Comparison of ENCODE assay signal across 2 fruit fly cellular contexts in the genomic region with DNA sequence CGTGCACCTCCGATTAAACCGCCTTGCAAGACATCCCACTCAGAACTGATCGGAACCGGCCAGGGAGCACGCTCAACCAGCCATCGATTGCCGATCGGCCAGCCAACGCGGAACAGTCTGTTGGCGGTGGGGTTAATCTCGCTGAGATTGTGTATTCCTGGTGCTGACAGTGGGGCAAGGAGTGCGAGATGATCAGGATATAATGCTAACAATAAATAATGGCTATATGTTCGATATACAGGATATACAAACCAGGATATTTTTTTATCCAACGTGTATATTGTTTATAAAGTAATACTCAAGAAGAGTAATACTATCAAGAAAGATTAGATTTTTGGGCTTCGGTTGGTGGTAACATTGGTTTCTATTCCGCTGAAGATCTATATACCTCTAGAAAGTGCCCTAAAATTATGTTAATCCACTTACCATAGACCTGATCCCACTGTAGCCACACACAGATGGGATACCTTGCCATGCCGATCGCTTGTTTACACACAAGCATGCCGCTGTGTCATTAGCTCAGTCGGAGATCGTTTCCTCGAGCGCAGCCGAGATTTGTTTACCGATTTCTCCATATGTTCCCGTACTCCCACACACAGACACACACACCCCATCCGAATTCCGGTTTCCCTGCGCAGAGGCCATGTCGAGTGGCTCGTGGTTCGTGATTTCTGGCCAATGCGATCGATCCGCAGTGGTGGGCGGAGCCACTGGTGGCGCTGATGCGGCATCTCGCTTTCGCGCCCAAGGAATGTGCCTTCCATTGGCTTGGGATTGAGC.
A peak's percentile ranks its signal among the peaks of the same experiment; 100 is the strongest.
TF ChIP-seq lines count a peak whose summit lies in the region.

H2.0 (minus strand) TSS at position 51 of the 780 bp plus-strand sequence.

TF ChIP-seq in whole organism, embryonic, 481 proteins besides CTCF, POLR2A, EP300 and RAD21 (continued from another document and continues in another):
- TF ChIP-seq ewg (GFP tag; optimal IDR thresholded peaks at IDR 0.05; lab: Kevin White, UChicago) (peak; percentile 14), Hey (tag; optimal IDR thresholded peaks at IDR 0.05; lab: Kevin White, UChicago) (no peak), zen (tag; optimal IDR thresholded peaks at IDR 0.05; lab: Kevin White, UChicago) (peak; percentile 20), dmrt99B (tag; optimal IDR thresholded peaks at IDR 0.05; lab: Kevin White, UChicago) (no peak), CG30020 (tag; optimal IDR thresholded peaks at IDR 0.05; lab: Kevin White, UChicago) (no peak), chinmo (GFP tag; IDR thresholded peaks at IDR 0.05; lab: Robert Waterston, UW; ENCODE audit: partially characterized antibody) (no peak), CG8359 (GFP tag; optimal IDR thresholded peaks at IDR 0.05; lab: Kevin White, UChicago; ENCODE audit: borderline replicate concordance) (no peak), Dbx (GFP tag; IDR thresholded peaks at IDR 0.05; lab: Robert Waterston, UW) (no peak), Elba2 (GFP tag; optimal IDR thresholded peaks at IDR 0.05; lab: Kevin White, UChicago) (no peak), nau (GFP tag; optimal IDR thresholded peaks at IDR 0.05; lab: Kevin White, UChicago) (no peak), gem (tag; optimal IDR thresholded peaks at IDR 0.05; lab: Kevin White, UChicago) (peak; percentile 68), CG4424 (GFP tag; optimal IDR thresholded peaks at IDR 0.05; lab: Kevin White, UChicago) (peak; percentile 46), CG18011 (GFP tag; optimal IDR thresholded peaks at IDR 0.05; lab: Kevin White, UChicago) (no peak), pzg (GFP tag; optimal IDR thresholded peaks at IDR 0.05; lab: Kevin White, UChicago) (no peak), Drgx (GFP tag; IDR thresholded peaks at IDR 0.05; lab: Robert Waterston, UW) (peak; percentile 7; the same call in 1 of the 2 replicates), ab (GFP tag; optimal IDR thresholded peaks at IDR 0.05; lab: Kevin White, UChicago) (no peak), sqz (GFP tag; optimal IDR thresholded peaks at IDR 0.05; lab: Kevin White, UChicago) (no peak), trem (tag; optimal IDR thresholded peaks at IDR 0.05; lab: Kevin White, UChicago) (peak; percentile 23), HmgD (GFP tag; optimal IDR thresholded peaks at IDR 0.05; lab: Kevin White, UChicago) (no peak), bowl (GFP tag; IDR thresholded peaks at IDR 0.05; lab: Robert Waterston, UW) (no peak), onecut (GFP tag; IDR thresholded peaks at IDR 0.05; lab: Robert Waterston, UW) (no peak), CG6813 (GFP tag; optimal IDR thresholded peaks at IDR 0.05; lab: Kevin White, UChicago) (peak; percentile 42), dpn (GFP tag; optimal IDR thresholded peaks at IDR 0.05; lab: Kevin White, UChicago) (peak in 1 of 2 experiments; percentile 23), z (GFP tag; IDR thresholded peaks at IDR 0.05; lab: Robert Waterston, UW) (peak; percentile 61; the same call in 1 of the 3 replicates), ro (GFP tag; IDR thresholded peaks at IDR 0.05; lab: Robert Waterston, UW) (no peak), CG2202 (tag; optimal IDR thresholded peaks at IDR 0.05; lab: Kevin White, UChicago) (peak; percentile 8), vfl (GFP tag; optimal IDR thresholded peaks at IDR 0.05; lab: Kevin White, UChicago) (no peak), Xbp1 (GFP tag; optimal IDR thresholded peaks at IDR 0.05; lab: Kevin White, UChicago) (peak; percentile 22), dati (GFP tag; IDR thresholded peaks at IDR 0.05; lab: Robert Waterston, UW) (no peak), gce (GFP tag; IDR thresholded peaks at IDR 0.05; lab: Robert Waterston, UW) (no peak), sr (GFP tag; IDR thresholded peaks at IDR 0.05; lab: Robert Waterston, UW) (peak; percentile 68; the same call in 2 of the 3 replicates), knrl (GFP tag; IDR thresholded peaks at IDR 0.05; lab: Robert Waterston, UW; ENCODE audit: partially characterized antibody) (no peak), Oaz (GFP tag; IDR thresholded peaks at IDR 0.05; lab: Robert Waterston, UW) (no peak), CG9932 (GFP tag; IDR thresholded peaks at IDR 0.05; lab: Robert Waterston, UW) (no peak), Vsx1 (GFP tag; optimal IDR thresholded peaks at IDR 0.05; lab: Kevin White, UChicago) (peak; percentile 50), CG18619 (GFP tag; optimal IDR thresholded peaks at IDR 0.05; lab: Kevin White, UChicago) (no peak), CG9437 (GFP tag; optimal IDR thresholded peaks at IDR 0.05; lab: Kevin White, UChicago) (no peak), zf30C (GFP tag; optimal IDR thresholded peaks at IDR 0.05; lab: Kevin White, UChicago) (no peak), dan (GFP tag; IDR thresholded peaks at IDR 0.05; lab: Robert Waterston, UW) (no peak), Mrtf (GFP tag; IDR thresholded peaks at IDR 0.05; lab: Robert Waterston, UW) (no peak), so (GFP tag; IDR thresholded peaks at IDR 0.05; lab: Robert Waterston, UW) (no peak), shn (GFP tag; optimal IDR thresholded peaks at IDR 0.05; lab: Kevin White, UChicago) (peak; percentile 11), Stat92E (GFP tag; optimal IDR thresholded peaks at IDR 0.05; lab: Kevin White, UChicago) (no peak), CG12391 (tag; optimal IDR thresholded peaks at IDR 0.05; lab: Kevin White, UChicago) (peak; percentile 45), sens-2 (GFP tag; IDR thresholded peaks at IDR 0.05; lab: Robert Waterston, UW) (no peak), Hmx (GFP tag; optimal IDR thresholded peaks at IDR 0.05; lab: Kevin White, UChicago) (no peak), CG12236 (GFP tag; optimal IDR thresholded peaks at IDR 0.05; lab: Kevin White, UChicago) (no peak), sna (GFP tag; IDR thresholded peaks at IDR 0.05; lab: Robert Waterston, UW; ENCODE audit: partially characterized antibody) (no peak), CG11093 (GFP tag; IDR thresholded peaks at IDR 0.05; lab: Robert Waterston, UW) (no peak), GATAe (GFP tag; conservative IDR thresholded peaks at IDR 0.05; lab: Robert Waterston, UW) (no peak), CG15011 (GFP tag; optimal IDR thresholded peaks at IDR 0.05; lab: Kevin White, UChicago) (no peak), Hr3 (GFP tag; optimal IDR thresholded peaks at IDR 0.05; lab: Kevin White, UChicago) (peak; percentile 8), cg (GFP tag; optimal IDR thresholded peaks at IDR 0.05; lab: Kevin White, UChicago) (peak; percentile 78), crp (GFP tag; optimal IDR thresholded peaks at IDR 0.05; lab: Kevin White, UChicago) (no peak), slbo (GFP tag; IDR thresholded peaks at IDR 0.05; lab: Robert Waterston, UW) (no peak), CG18476 (GFP tag; optimal IDR thresholded peaks at IDR 0.05; lab: Kevin White, UChicago) (no peak), p53 (GFP tag; optimal IDR thresholded peaks at IDR 0.05; lab: Kevin White, UChicago) (no peak), Aef1 (GFP tag; IDR thresholded peaks at IDR 0.05; lab: Robert Waterston, UW) (no peak), Nf-YC (tag; optimal IDR thresholded peaks at IDR 0.05; lab: Kevin White, UChicago) (peak; percentile 97), Dek (tag; optimal IDR thresholded peaks at IDR 0.05; lab: Kevin White, UChicago) (no peak), CG13775 (GFP tag; optimal IDR thresholded peaks at IDR 0.05; lab: Kevin White, UChicago) (peak; percentile 25), CG10267 (tag; optimal IDR thresholded peaks at IDR 0.05; lab: Kevin White, UChicago) (peak; percentile 27), CG6683 (GFP tag; optimal IDR thresholded peaks at IDR 0.05; lab: Kevin White, UChicago) (no peak)

TF ChIP-seq in whole organism, prepupa, 60 proteins besides CTCF, POLR2A, EP300 and RAD21 (continued from another document):
- 0 out of 3 replicates have a peak, but pooled peaks have one; percentile 8 for TF ChIP-seq eg (GFP tag; IDR thresholded peaks at IDR 0.05; lab: Robert Waterston, UW)
- peak; percentile 26 for TF ChIP-seq Sox15 (GFP tag; optimal IDR thresholded peaks at IDR 0.05; lab: Kevin White, UChicago)
- TF ChIP-seq Lpt (GFP tag; optimal IDR thresholded peaks at IDR 0.05; lab: Kevin White, UChicago): peak; percentile 49
- peak; percentile 70 for TF ChIP-seq CG6792 (GFP tag; optimal IDR thresholded peaks at IDR 0.05; lab: Kevin White, UChicago)
- no peak for TF ChIP-seq CG16779 (tag; optimal IDR thresholded peaks at IDR 0.05; lab: Kevin White, UChicago)
- peak; percentile 31 to 72 for TF ChIP-seq ss (GFP tag; optimal IDR thresholded peaks at IDR 0.05; lab: Kevin White, UChicago)
- peak; percentile 76 for TF ChIP-seq fkh (GFP tag; optimal IDR thresholded peaks at IDR 0.05; lab: Kevin White, UChicago)
- TF ChIP-seq CG3032 (tag; optimal IDR thresholded peaks at IDR 0.05; lab: Kevin White, UChicago): no peak
- peak; percentile 68 for TF ChIP-seq acj6 (GFP tag; optimal IDR thresholded peaks at IDR 0.05; lab: Kevin White, UChicago)
- peak; percentile 55 for TF ChIP-seq Sox102F (GFP tag; optimal IDR thresholded peaks at IDR 0.05; lab: Kevin White, UChicago)
- peak; percentile 58 for TF ChIP-seq net (GFP tag; optimal IDR thresholded peaks at IDR 0.05; lab: Kevin White, UChicago)
- TF ChIP-seq CG11902 (GFP tag; optimal IDR thresholded peaks at IDR 0.05; lab: Kevin White, UChicago): peak; percentile 50
- peak; percentile 32 for TF ChIP-seq Blimp-1 (GFP tag; optimal IDR thresholded peaks at IDR 0.05; lab: Kevin White, UChicago)
- TF ChIP-seq CG4318 (GFP tag; optimal IDR thresholded peaks at IDR 0.05; lab: Kevin White, UChicago): peak; percentile 43
- TF ChIP-seq vri (GFP tag; optimal IDR thresholded peaks at IDR 0.05; lab: Kevin White, UChicago): peak; percentile 51
- TF ChIP-seq Met (GFP tag; optimal IDR thresholded peaks at IDR 0.05; lab: Kevin White, UChicago): peak; percentile 68
- no peak for TF ChIP-seq dsx (GFP tag; optimal IDR thresholded peaks at IDR 0.05; lab: Kevin White, UChicago; ENCODE audit: poor library complexity, severe bottlenecking)
- TF ChIP-seq topi (GFP tag; optimal IDR thresholded peaks at IDR 0.05; lab: Kevin White, UChicago): peak; percentile 78
- peak; percentile 55 for TF ChIP-seq CG8632 (GFP tag; optimal IDR thresholded peaks at IDR 0.05; lab: Kevin White, UChicago)
- TF ChIP-seq Ets21C (GFP tag; optimal IDR thresholded peaks at IDR 0.05; lab: Kevin White, UChicago): peak; percentile 67
- peak; percentile 67 for TF ChIP-seq CG10669 (GFP tag; optimal IDR thresholded peaks at IDR 0.05; lab: Kevin White, UChicago)
- TF ChIP-seq OdsH (GFP tag; optimal IDR thresholded peaks at IDR 0.05; lab: Kevin White, UChicago): peak; percentile 73
- peak; percentile 28 for TF ChIP-seq CG8319 (GFP tag; optimal IDR thresholded peaks at IDR 0.05; lab: Kevin White, UChicago)
- no peak for TF ChIP-seq CG11294 (GFP tag; IDR thresholded peaks at IDR 0.05; lab: Robert Waterston, UW)
- peak; percentile 25 for TF ChIP-seq CG1621 (tag; optimal IDR thresholded peaks at IDR 0.05; lab: Kevin White, UChicago)
- TF ChIP-seq CG8119 (GFP tag; IDR thresholded peaks at IDR 0.05; lab: Robert Waterston, UW): peak; percentile 71
- peak; percentile 73 for TF ChIP-seq achi (GFP tag; optimal IDR thresholded peaks at IDR 0.05; lab: Kevin White, UChicago)
- TF ChIP-seq lz (GFP tag; optimal IDR thresholded peaks at IDR 0.05; lab: Kevin White, UChicago): peak; percentile 75
- TF ChIP-seq CG7368 (GFP tag; optimal IDR thresholded peaks at IDR 0.05; lab: Kevin White, UChicago): peak; percentile 3
- peak; percentile 81 for TF ChIP-seq CG3919 (GFP tag; optimal IDR thresholded peaks at IDR 0.05; lab: Kevin White, UChicago)
- peak; percentile 59 for TF ChIP-seq CG6808 (GFP tag; optimal IDR thresholded peaks at IDR 0.05; lab: Kevin White, UChicago)
- TF ChIP-seq CG9139 (GFP tag; optimal IDR thresholded peaks at IDR 0.05; lab: Kevin White, UChicago): peak; percentile 44
- TF ChIP-seq CG15336 (GFP tag; IDR thresholded peaks at IDR 0.05; lab: Robert Waterston, UW): peak; percentile 68
- no peak for TF ChIP-seq CG6854 (GFP tag; optimal IDR thresholded peaks at IDR 0.05; lab: Kevin White, UChicago)
- TF ChIP-seq Eip78C (GFP tag; lab: Kevin White, UChicago): peak; percentile 93
- TF ChIP-seq esn (GFP tag; optimal IDR thresholded peaks at IDR 0.05; lab: Kevin White, UChicago): peak; percentile 79
- peak in 1 of 2 experiments; percentile 64 for TF ChIP-seq salr (GFP tag; optimal IDR thresholded peaks at IDR 0.05; lab: Kevin White, UChicago)
- no peak for TF ChIP-seq Hr38 (GFP tag; optimal IDR thresholded peaks at IDR 0.05; lab: Kevin White, UChicago)
- TF ChIP-seq pdm3 (GFP tag; optimal IDR thresholded peaks at IDR 0.05; lab: Kevin White, UChicago): peak; percentile 53
- no peak for TF ChIP-seq fd85E (GFP tag; optimal IDR thresholded peaks at IDR 0.05; lab: Kevin White, UChicago)
